Fruit fly (Drosophila melanogaster) S2 (cell line): ENCODE data around the gene pnt.

Experiments
- CG8478 ChIP-seq: fragments of >200 bp; optimal IDR thresholded peaks from 2 replicates; lab custom pipeline; 2018
- CTCF ChIP-seq, 2 experiments: fragments of >200 bp; optimal IDR thresholded peaks; 2 replicates each; lab custom pipeline; 2018

pnt gene

DNA sequence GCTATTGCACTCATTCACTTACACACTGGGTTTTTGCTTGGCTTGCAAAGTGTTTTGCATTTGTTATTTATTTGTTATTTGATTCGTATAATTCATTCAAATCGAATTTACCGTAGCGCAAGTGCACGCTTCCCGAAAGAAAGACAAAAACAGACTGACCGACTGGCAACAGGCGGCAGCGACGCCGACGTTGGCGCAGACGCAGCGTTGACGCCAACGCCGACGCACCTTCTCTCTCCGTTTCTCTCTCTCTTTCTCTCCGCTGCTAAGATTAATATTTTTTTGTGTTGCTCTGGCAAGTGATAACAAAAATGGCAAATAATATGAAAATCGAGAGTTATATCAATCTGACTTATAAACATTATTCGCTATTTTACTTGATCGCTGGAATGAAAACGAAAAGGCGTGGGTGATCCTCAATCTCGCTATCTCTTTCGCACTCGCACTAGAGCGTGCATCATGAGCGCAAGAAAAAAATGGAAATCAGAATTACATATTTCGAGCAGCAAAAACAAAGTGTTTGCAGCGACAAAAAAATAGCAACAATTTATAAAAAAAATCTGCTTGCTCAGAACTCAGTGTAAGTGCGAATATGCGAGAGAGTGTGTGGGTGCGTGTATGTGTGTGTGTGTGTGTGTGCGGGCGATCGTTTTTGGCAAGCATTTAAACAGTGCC is at the start of gene pnt:
pnt (minus strand) TSS at position 161 of the 675 bp plus-strand sequence.
- no peak for TF ChIP-seq CG8478
- no peak for TF ChIP-seq CTCF (optimal IDR thresholded peaks at IDR 0.05; lab: Kevin White, UChicago)

DNA sequence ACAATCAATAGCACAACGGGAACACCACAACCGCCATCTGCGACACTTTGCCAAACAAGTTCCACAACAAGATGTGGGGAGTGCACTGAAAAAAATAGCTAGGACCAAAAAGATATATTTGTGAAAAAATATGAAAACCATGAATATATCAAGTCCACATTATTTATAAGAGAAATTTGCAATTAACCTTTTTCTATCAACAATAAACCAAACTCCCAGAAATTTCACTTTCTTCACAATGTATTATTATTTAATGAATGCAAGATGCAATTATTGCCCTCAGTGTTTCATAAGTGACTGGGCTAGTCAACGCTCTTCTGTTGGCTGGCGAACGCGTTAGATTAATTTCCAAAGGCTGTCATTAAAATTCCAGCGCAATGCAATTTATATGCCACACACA is 49.8 kb upstream of the pnt start:
- no peak for TF ChIP-seq CTCF (optimal IDR thresholded peaks at IDR 0.05; lab: Kevin White, UChicago)
- no peak for TF ChIP-seq CG8478

DNA sequence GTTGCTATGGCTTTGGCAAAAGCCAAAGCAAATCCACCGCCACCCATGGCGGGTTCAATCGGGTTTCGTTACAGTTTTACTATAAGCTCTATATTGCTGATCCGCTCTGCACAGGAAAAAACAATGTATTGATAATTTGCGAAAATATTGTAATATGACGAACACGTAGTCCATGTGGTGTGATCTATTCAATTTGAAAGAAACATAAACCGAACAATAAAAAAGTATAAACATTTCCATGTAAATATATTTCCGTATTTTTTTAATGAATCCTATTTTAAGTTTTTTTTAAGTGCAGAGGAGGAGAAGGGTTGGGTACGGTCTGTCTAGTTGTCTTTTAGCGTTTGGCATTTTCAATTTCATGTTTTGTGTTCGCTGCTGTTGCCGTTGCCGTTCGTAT is 47.5 kb upstream of the pnt start:
- no peak for TF ChIP-seq CG8478
- TF ChIP-seq CTCF (optimal IDR thresholded peaks at IDR 0.05; lab: Kevin White, UChicago), result no peak

DNA sequence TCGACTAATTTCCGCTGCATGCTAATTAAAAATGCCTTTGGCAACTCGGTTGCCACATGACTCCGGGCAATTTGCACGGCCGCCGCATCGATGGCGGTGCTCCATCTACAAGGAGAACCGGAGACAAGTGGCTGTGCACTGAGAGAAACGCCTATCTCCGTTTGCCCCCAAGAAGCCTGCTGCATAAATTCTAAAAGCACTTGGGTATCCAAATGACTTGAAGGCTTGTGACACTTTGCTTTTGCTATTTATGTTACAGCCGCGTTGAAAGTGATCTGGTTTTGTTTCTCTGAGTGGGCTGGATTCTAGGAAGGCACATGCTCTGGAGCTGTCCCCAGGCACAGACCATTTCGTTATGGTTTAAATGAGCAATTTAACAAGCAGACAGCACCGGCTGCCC is 46.3 kb upstream of the pnt start:
- TF ChIP-seq CTCF (optimal IDR thresholded peaks at IDR 0.05; lab: Kevin White, UChicago) (no peak), CG8478 (no peak)

DNA sequence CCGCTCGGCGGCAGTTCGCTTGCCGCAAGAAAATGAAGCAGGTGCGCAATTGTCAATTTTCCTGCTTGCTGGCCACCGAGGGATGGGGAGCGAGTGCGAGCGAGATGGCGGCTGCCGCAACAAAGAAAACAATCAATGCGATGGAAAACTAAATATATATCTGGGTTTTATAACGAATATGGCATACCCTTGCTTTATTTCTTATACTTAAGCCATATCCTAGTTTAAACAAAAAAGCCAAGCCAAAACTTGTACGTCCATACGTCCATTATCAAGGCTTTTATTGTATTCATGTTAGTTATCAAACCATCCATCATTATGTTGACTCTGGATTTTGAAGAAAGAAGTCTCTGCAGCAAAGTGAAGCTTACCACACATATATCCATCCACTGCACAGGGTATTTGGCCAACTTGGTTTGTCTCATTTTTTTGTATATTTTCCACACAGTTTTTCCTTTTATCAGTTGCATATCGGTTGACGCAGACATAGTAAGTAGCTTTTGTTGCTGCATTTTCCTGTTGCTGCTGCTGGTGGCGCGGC is 44.9 kb upstream of the pnt start:
- TF ChIP-seq CG8478, result no peak
- TF ChIP-seq CTCF (optimal IDR thresholded peaks at IDR 0.05; lab: Kevin White, UChicago), result no peak

DNA sequence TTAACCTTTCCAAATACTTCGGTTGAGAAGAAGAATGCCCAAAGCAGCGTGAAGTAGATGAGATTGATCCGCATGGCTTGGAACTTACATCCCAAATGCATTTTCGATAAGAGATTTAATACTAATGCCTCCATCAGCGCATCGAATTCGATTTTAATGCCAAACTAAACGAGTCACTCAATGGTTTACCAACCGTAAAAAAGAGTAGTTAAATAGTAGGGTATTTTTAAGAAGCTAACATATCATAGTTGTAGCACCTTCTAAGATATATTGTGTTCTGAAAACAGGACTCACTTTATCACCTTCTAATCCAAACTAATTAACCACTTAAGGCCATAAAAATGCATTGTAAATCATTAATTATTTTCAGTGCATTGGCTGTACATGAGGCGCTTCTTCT is 42.8 kb upstream of the pnt start, which contains the start of gene CG31515:
CG31515 (minus strand) TSS at position 101 of the 400 bp plus-strand sequence.
- TF ChIP-seq CG8478 (no peak), CTCF (optimal IDR thresholded peaks at IDR 0.05; lab: Kevin White, UChicago) (no peak)

DNA sequence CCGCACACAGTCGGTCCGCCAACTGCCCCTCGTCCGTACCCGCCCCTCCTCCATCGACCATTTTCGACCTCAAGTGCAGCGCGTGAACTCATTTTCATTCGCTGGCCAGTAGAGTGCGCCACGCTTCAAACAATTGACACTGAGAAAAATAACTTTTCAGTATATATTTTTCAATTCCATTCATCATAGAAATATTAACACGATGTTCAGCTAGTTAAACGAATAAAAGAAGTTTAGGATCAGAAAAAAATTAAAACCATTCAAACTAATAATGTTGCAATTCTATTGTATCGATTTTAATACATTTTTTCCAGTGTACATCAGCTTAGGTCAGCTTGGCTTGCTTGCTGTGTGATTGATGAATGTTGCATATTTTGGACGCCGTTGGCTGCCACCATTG is 40.9 kb upstream of the pnt start:
- TF ChIP-seq CTCF (optimal IDR thresholded peaks at IDR 0.05; lab: Kevin White, UChicago) (no peak), CG8478 (no peak)

DNA sequence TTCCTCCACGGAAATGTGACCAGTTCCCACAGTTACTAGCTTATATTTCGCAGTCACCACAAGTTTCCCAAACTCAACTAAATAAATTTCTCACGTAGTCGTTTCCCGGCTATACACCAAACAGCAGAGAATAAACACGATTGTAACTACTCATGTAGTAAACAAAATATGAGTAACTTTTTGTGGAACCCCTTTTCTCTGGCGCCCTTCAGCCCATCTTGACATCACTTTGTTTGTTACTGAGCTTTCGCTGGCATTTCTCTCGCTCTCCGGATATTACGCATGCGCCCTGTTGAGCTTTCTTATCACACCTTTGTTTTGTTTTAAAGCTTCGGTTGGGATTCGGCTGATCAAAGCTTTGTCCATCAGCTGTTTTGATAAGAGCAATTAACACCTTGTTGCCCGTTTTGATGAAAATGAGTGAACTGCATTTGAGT is 40.1 kb upstream of the pnt start:
- TF ChIP-seq CG8478 (no peak), CTCF (optimal IDR thresholded peaks at IDR 0.05; lab: Kevin White, UChicago) (no peak)

DNA sequence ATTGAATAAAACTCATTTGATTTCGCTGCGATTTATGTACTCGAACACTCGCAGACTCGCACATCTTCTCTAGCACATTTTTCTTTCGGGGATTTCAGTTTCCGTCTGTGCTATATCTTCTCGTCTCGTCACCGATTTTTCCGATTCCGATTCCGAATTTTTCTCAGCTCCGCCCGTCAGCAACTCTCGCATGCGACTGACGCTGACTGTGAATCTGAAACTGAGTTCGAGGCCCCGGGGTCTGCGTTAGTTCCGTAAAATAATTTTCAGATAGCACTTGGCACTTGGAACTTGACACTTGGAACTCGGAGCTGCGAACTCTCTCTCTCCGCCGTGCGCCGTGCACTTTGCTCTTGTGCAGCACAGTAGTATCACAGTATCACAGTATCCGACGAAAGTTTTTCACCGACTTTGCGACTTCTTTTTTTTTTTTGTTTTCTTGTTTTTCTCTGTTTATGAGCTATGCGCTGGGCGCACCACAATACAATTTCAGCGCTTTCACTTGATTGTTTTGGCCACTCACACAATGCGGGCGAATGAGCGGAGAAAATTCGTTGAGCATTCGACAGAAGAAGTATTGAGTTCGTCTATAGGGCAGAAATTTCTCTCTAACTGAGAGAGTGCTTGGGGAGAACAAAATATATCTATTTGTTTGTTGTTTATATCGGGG is 38.8 kb upstream of the pnt start, which contains the start of gene CG4393:
CG4393 (minus strand) TSS at position 187 of the 670 bp plus-strand sequence.
- TF ChIP-seq CTCF (optimal IDR thresholded peaks at IDR 0.05; lab: Kevin White, UChicago) (no peak), CG8478 (no peak)

DNA sequence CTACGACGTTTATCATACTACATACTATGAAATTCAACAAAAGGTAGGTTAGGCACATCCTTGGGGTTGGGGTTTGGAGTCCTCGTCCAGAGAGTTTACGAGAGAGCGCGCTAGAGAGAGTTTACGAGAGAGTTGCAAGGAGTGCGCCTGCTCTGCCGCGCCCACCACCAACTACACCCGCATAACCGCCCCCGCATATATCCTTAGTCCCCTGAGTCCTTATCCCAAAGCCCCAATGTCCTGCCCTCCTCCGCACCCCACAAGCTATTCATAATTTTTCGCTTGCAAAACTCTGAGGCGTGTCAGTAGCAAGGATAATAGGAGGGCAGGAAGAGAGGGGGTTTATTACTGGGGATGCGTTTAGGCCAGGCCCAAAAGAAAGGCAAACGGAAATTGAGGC is 37.8 kb upstream of the pnt start:
- TF ChIP-seq CTCF (optimal IDR thresholded peaks at IDR 0.05; lab: Kevin White, UChicago), result no peak
- no peak for TF ChIP-seq CG8478

DNA sequence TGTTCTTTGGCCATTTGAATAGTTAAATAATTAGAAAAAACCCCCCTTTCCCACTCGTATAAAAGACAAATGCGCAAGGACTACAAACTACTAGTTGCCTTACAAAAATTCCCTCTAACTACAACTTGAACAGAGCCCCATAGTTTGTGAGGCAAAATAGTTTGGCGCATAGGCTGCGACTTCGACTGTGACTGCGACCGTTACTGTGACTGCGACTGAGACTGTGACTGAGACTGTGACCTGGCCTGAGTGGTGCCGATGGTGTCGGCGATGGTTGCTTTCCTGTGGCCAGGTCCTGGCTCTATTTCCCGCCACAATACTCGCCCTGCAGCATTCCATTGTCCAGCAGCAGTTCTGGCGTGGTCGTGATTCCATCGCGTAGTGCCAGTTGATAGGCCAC is 31.3 kb upstream of the pnt start:
- TF ChIP-seq CTCF (optimal IDR thresholded peaks at IDR 0.05; lab: Kevin White, UChicago) (no peak), CG8478 (no peak)

DNA sequence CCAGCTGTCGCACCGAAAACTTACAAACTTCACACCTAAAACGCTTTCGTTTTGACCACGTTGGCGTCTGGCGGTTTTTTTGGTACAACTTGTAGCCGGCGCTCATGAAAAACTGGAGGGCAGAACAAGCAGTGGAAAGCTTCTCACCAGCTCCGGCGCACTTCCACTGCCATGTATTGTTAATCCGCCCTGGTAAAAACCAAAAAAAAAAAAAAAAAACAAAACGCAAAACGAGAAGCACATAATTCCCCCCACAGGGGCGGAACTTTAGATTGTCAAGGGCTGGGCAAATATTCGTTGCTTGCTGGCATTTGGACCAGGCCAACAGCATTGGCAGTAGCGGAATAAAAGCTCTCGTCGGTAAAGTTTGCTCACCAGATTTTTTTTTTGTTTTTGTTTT is 28.3 kb upstream of the pnt start:
- TF ChIP-seq CTCF (optimal IDR thresholded peaks at IDR 0.05; lab: Kevin White, UChicago) (no peak), CG8478 (no peak)

DNA sequence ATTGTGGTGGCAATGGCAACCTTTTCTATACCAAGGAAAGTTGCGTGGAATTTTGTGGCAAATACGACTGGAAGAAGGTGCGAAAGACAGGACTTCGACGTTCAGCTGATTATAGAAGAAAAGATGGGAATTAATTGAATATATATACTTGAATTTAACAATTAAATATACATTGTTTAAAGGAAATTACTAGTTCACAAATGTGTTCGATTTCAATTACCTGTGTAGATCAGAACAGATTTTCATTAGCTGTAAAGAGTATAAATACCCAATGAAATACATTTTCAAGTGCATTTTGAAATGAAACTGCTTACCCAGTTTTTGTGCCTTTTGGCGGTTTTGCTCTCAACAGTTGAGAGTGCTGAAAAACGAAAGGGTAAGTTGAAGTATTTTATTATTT is 27.4 kb upstream of the pnt start, which contains the start of gene CG42828:
CG42828 (plus strand) TSS at position 301 of the 400 bp plus-strand sequence.
- TF ChIP-seq CG8478, result no peak
- TF ChIP-seq CTCF (optimal IDR thresholded peaks at IDR 0.05; lab: Kevin White, UChicago), result no peak

DNA sequence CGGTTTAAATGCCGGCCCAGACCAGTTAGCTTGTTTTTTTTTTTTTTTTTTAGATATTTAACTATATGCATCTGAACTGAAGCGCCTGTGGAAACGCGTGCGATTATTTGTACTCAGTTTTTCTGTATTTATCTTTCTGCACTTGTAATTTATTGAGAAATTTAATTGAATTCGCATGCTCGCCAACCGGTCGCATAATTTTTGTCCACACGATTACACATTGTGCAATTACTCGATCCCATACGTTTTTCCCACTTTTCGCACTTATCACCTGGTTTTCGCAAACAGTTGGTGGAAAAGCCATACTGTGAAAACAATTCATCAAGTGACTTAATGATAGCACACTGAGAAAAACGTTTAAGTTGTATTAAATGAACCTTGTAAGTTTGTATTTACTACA is 26.7 kb upstream of the pnt start, which contains the start of gene CG42827:
CG42827 (plus strand) TSS at position 301 of the 400 bp plus-strand sequence.
- TF ChIP-seq CG8478, result no peak
- TF ChIP-seq CTCF (optimal IDR thresholded peaks at IDR 0.05; lab: Kevin White, UChicago), result no peak

DNA sequence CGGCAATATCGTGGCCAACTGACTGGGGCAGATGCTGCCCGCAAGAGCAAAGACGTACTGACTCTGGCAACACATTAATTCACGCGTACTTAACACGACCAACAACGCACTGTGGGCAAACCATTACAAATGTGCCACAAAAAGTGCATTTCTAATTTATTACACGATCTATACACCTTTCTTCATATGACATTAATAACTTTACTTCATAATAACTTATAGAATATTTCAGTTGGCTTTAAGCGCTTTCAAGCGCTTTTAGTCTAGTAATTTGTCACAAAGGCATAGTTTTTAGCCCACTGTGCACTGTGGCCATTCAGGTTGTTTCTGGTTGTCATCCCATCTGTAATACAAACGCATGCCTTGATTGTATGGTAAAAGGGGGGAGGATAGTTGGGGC is 22.3 kb upstream of the pnt start:
- no peak for TF ChIP-seq CTCF (optimal IDR thresholded peaks at IDR 0.05; lab: Kevin White, UChicago)
- no peak for TF ChIP-seq CG8478

DNA sequence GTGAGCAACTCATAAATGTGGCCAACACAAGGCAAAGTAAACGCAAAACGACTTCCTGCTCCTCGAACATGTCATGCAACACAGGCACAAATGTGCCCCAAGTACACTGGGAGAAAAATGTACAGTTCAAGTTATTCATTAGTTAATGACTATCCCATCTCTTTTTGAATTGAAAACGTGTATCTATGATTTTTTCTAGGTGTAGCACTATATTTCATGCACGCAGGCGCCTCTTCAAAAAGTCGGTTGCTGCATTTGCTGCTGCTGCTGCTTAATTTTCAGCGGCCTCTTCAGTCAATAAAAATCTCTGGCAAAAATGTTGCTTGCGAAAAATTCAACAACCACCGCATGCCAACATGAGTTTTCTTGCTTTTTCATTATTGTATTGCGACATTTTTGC is 21.6 kb upstream of the pnt start:
- no peak for TF ChIP-seq CG8478
- TF ChIP-seq CTCF (optimal IDR thresholded peaks at IDR 0.05; lab: Kevin White, UChicago), result no peak
